Fruit fly (Drosophila melanogaster) whole organism, larva: Measurements from ENCODE around the gene CG14857.
A peak's percentile ranks its signal among the peaks of the same experiment; 100 is the strongest.

Source experiments
- noc ChIP-seq: fragments of 200-800 bp; sonication (Bioruptor generic); optimal IDR thresholded peaks from 3 replicates; lab custom pipeline; 2019; ENCODE audit warnings: missing biosample characterization, mild to moderate bottlenecking, missing genetic modification characterization, moderate library complexity

Gene CG14857

DNA sequence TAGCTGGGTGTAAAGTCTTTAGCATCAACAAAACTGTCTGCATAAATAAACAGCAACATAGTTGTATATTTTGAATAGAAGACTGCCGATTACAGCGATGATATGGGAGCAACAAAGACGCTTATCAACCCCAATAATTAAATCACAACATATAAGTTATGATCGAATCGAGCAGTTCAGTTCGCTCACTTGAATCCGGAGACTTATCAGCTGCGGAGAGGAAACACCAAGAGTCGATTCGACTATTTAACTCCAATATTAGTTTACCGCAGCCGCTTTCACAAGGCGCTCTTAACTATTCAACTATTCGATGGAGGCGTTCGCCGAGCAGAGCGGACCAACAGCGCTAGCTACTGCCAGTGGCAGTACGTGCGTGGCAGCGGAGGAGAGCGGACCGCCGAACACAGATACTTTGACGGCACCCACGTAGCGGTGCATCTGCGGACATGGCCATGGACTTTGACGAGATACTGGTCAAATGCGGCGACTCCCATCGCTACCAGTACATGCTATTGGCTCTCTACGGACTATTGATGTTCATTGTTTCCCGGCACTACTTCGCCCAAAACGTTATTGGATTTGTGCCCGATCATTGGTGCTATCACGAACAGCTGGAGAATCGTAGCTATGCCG, 2.8 kb upstream of the CG14857 start, which contains the start of gene CG14856:
Gene CG14856 (plus strand): TSS at position 361 of the 633 bp plus-strand sequence.
- peak; percentile 55 for TF ChIP-seq noc

- no peak for TF ChIP-seq noc
Measured at dm6 chr3R:14810703-14811102, 9.1 kb downstream of the CG14857 start.

dm6 chr3R:14817721-14818215, 16.2 kb downstream of the CG14857 start:
- TF ChIP-seq noc, result peak; percentile 28

DNA sequence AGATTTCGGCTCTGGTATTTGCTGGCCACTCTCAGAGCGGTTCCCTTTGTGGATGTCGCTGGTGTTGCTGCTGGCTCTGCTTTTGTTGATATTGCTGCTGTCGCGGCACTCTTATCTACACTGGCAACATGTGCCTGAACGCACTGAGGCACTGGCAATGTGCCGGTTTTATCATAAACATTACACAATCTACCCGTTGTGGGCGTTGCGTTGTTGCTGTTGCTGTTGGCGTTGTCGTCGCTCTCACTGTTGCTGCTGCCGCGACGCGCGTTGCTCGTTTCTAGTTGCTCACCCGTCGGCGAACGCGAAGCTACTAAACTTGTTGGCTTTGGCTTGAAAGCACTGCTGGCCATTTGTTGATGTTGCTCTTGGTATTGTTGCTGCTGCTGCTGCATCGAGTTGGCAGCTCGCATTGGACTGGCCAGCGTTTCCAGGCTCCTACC, 18.2 kb downstream of the CG14857 start:
- TF ChIP-seq noc, result no peak

DNA sequence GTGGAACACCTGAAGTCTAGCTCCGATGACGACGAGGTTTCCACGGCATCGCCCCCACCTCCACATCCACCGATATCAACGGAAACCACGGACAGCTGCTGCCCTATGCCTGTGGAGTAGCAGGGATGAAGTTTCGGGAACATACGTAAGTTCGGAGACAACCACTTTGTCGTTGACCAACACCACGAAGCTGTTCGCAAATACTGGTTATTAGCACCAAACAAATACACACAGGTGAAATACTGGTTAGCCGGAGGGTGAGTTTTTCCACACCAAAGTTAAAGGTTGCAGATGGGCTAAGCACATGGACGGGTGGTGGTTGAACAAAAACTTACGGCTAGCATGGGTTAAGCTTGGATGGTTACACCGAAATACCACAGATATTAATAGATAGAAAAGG, 19.6 kb downstream of the CG14857 start:
- TF ChIP-seq noc, result no peak

DNA sequence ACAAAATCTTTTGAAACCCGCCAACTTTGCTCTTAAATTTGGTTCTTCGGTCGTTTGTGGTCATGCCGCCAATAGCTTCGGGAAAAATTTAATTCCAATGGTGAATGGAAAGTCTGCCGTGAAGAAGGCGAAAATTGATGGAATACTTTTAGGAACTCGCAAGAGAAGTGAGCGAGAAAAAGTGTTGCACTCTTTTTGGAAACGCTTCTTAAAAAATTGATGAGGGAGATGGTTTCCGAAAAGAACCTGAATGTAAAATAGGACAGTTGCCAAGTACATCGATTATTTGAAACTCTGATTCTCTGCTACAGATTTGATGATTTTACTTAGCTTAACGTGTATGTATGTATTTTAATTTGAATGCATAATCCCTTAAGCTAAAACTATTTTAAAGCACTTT, 21.4 kb downstream of the CG14857 start:
- no peak for TF ChIP-seq noc

DNA sequence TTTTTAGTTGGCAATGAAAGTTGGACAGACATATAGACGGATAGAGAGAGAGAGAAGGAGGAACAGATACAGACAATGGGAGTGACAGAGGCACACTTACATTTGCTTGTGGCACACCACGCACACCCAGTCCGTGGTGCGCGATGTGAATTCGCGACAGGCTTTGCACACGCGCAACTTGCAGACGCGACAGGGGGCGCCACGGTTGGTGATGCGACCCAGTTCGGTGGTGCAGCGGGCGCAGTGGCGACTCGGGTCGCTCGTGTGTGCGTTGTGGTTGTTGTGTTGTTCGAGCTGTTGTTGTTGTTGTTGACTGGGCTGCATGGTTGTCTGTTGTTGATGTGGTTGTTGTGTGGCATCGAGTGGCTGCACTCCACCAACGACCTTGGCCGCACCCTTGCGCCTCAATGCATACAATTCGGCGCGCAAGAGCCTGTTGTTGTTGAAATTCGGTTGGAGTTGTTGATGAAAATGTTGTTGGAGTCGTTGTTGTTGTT, 28.7 kb downstream of the CG14857 start:
- TF ChIP-seq noc, result no peak

DNA sequence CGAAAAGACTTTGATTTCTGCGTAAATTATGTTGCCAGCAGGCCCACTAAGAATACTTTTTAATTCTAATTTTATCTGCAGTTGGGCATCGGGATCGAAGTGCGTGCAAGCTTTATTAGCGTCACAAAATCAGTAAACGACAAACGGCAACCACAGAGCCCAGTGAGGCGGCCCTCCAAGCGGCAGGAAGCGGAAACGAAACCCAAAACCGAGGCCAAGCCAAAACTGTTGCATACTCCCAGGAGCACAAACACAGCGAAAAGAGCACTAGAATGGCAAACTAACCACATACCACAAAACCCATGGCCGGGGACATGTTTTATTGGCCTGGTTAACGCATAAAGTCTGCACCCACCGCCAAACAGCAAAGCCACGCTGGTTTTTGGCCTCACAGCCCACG, 30.7 kb downstream of the CG14857 start:
- no peak for TF ChIP-seq noc

dm6 chr3R:14844743-14845142, 43.2 kb downstream of the CG14857 start, which contains the start of gene CG3610:
TSS of gene CG3610 (plus strand) at chr3R:14845043.
- no peak for TF ChIP-seq noc

DNA sequence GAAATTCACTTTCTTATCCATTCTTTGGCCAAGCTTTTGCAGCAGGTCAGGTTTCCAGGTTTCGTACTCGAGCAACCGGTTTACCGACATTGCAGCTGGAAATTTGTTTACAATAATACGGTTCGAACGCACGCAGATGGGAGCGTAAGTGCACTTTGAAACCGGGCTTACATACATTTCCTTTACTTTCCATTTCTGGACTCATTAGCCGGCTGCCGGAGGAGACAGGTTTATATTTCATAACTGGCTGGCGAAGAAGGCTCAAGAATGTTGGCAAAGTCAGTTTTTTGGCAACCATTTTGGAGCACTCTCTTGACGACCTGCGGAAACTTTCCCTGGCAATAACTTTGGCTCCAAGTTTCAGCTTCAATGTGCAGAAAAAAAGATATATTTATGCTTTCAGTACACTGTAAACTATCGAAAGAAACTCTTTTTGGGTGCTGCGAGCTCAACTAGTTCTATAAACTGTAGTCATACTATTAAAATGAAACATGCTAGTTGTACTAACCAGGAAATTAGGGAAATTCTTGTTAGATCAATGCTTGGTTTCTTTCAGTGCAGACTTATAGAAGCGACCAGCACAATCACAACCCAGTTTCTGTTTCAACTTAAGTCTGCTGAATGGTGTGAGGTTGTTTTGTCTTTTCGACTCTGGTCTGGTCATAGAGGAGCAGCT, 45.5 kb downstream of the CG14857 start:
- no peak for TF ChIP-seq noc

- TF ChIP-seq noc, result no peak
Measured at dm6 chr3R:14847844-14848243, 46.3 kb downstream of the CG14857 start.

dm6 chr3R:14852610-14853009, 51.0 kb downstream of the CG14857 start:
- TF ChIP-seq noc, result no peak

DNA sequence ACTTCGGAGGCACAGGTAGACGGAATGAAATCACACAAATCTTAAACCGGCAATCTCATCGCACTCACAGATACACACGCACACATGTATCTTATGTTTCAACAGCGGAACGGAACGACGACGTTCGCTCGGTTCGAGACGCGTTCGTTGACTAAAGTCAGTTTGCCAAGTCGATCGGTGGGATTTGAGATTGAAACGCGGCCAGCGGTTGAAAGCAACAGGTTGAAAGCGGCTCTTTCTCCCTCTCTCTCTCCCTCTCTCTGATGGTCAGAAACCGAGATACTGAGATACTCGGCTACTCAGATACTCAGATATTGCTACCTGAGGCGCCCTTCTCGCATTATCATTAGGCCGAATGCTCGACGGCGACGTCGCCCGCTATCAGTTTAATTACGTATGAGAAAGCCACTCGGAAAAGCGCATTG, 52.2 kb downstream of the CG14857 start:
- peak; percentile 48 for TF ChIP-seq noc
